Worm (Caenorhabditis elegans) whole organism, L4 larva: ENCODE data around the gene T04C12.8.

ENCODE experiments used
- attf-4 ChIP-seq: sonication (generic microtip); optimal IDR thresholded peaks from 3 replicates; lab custom pipeline; 2017; ENCODE audit warnings: missing biosample characterization, missing genetic modification characterization
- vab-7 ChIP-seq: fragments of 200-800 bp; sonication (Bioruptor generic); IDR thresholded peaks from 2 replicates; pipeline ENCODE4 v1.3.6; 2022; ENCODE audit warnings: missing genetic modification reagents, missing genetic modification characterization, missing compliant biosample characterization

DNA sequence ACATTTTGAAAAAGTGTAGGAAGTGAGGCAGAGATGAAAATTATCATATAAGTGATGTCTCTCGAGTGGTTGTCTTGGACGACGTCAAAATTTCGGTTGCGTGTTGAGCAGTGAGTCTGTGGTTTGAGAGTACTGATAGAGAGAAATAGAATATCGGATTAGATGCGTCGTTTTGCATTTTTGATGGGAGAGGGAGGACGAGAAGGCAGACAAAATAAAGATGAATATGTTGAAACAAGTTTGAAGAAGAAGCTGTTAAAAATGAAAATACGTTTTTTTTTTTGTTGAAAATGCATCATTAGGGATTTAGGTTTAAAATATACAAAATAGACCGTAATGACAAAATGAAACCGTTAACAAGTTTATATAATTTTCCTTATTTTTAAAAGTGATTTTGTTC, 6.0 kb downstream of the T04C12.8 start, which contains the start of gene T04C12.9:
- TF ChIP-seq vab-7 (GFP tag; lab: Robert Waterston, UW), result no peak
- TF ChIP-seq attf-4, result no peak
